Fruit fly (Drosophila melanogaster) whole organism, adult: Measurements from ENCODE around the gene Tep4.

Source experiments
- CG11617 ChIP-seq: fragments of 200-800 bp; sonication (Bioruptor generic); optimal IDR thresholded peaks from 2 replicates; lab custom pipeline; 2017; ENCODE audit warnings: mild to moderate bottlenecking, missing biosample characterization, missing genetic modification reagents, missing genetic modification characterization
- CG12768 ChIP-seq: fragments of 200-800 bp; sonication (Bioruptor generic); optimal IDR thresholded peaks from 2 replicates; lab custom pipeline; 2017; ENCODE audit warnings: missing biosample characterization, missing genetic modification characterization, mild to moderate bottlenecking, moderate library complexity, missing genetic modification reagents
- CG14711 ChIP-seq: fragments of 200-800 bp; sonication (Bioruptor generic); optimal IDR thresholded peaks from 2 replicates; lab custom pipeline; 2018; ENCODE audit warnings: missing biosample characterization, mild to moderate bottlenecking, missing genetic modification characterization, moderate library complexity
- CG1620 ChIP-seq: fragments of 200-800 bp; sonication (Bioruptor generic); optimal IDR thresholded peaks from 2 replicates; lab custom pipeline; 2016; ENCODE audit warnings: missing biosample characterization, missing genetic modification characterization
- CG33017 ChIP-seq: fragments of 200-800 bp; sonication (Bioruptor generic); optimal IDR thresholded peaks from 2 replicates; lab custom pipeline; 2018; ENCODE audit warnings: missing biosample characterization, mild to moderate bottlenecking, missing genetic modification characterization, moderate library complexity
- CG5204 ChIP-seq: fragments of 200-800 bp; sonication (Bioruptor generic); optimal IDR thresholded peaks from 2 replicates; lab custom pipeline; 2016; ENCODE audit warnings: missing biosample characterization, missing genetic modification characterization
- CG7045 ChIP-seq: fragments of 200-800 bp; sonication (Bioruptor generic); optimal IDR thresholded peaks from 2 replicates; lab custom pipeline; 2017; ENCODE audit warnings: missing biosample characterization, mild to moderate bottlenecking, missing genetic modification characterization
- CG7101 ChIP-seq: fragments of 200-800 bp; sonication (Bioruptor generic); optimal IDR thresholded peaks from 2 replicates; lab custom pipeline; 2018; ENCODE audit warnings: missing biosample characterization, mild to moderate bottlenecking, missing genetic modification characterization, moderate library complexity
- Clk ChIP-seq: fragments of 200-800 bp; sonication (Bioruptor generic); optimal IDR thresholded peaks from 2 replicates; lab custom pipeline; 2017; ENCODE audit warnings: missing biosample characterization, missing genetic modification characterization
- Crg-1 ChIP-seq: fragments of 200-800 bp; sonication (Bioruptor generic); optimal IDR thresholded peaks from 2 replicates; lab custom pipeline; 2016; ENCODE audit warnings: missing biosample characterization, missing genetic modification characterization
- Hr96 ChIP-seq: fragments of 200-800 bp; sonication (Bioruptor generic); optimal IDR thresholded peaks from 2 replicates; lab custom pipeline; 2016; ENCODE audit warnings: missing biosample characterization, missing genetic modification characterization
- Mnt ChIP-seq: fragments of 200-800 bp; sonication (Bioruptor generic); optimal IDR thresholded peaks from 2 replicates; lab custom pipeline; 2016; ENCODE audit warnings: missing biosample characterization, mild to moderate bottlenecking, missing genetic modification characterization
- bab1 ChIP-seq: fragments of 200-800 bp; sonication (Bioruptor generic); optimal IDR thresholded peaks from 3 replicates; lab custom pipeline; 2019; ENCODE audit warnings: missing biosample characterization, mild to moderate bottlenecking, missing genetic modification characterization, moderate library complexity
- cic ChIP-seq: fragments of 200-800 bp; sonication (Bioruptor generic); optimal IDR thresholded peaks from 2 replicates; lab custom pipeline; 2017; ENCODE audit warnings: missing biosample characterization, mild to moderate bottlenecking, missing genetic modification characterization, moderate library complexity
- cnc ChIP-seq, 2 experiments: fragments of >200 bp; optimal IDR thresholded peaks; 2 replicates each; lab custom pipeline; 2017
- kay ChIP-seq: fragments of 200-800 bp; sonication (Bioruptor generic); peaks from one replicate; lab custom pipeline; 2016; ENCODE audit warnings: missing biosample characterization, missing genetic modification characterization, borderline replicate concordance
- ovo ChIP-seq: fragments of 200-800 bp; sonication (Bioruptor generic); optimal IDR thresholded peaks from 2 replicates; lab custom pipeline; 2016; ENCODE audit warnings: missing biosample characterization, missing genetic modification characterization
- pad ChIP-seq: fragments of 200-800 bp; sonication (Bioruptor generic); optimal IDR thresholded peaks from 3 replicates; lab custom pipeline; 2017; ENCODE audit warnings: missing biosample characterization, missing genetic modification characterization, mild to moderate bottlenecking, moderate library complexity, missing genetic modification reagents
- tj ChIP-seq: fragments of 200-800 bp; sonication (Bioruptor generic); optimal IDR thresholded peaks from 3 replicates; lab custom pipeline; 2017; ENCODE audit warnings: missing biosample characterization, mild to moderate bottlenecking, missing genetic modification characterization, moderate library complexity
- toe ChIP-seq: fragments of 200-800 bp; sonication (Bioruptor generic); optimal IDR thresholded peaks from 2 replicates; lab custom pipeline; 2016; ENCODE audit warnings: missing biosample characterization, missing genetic modification characterization

The Tep4 gene

DNA sequence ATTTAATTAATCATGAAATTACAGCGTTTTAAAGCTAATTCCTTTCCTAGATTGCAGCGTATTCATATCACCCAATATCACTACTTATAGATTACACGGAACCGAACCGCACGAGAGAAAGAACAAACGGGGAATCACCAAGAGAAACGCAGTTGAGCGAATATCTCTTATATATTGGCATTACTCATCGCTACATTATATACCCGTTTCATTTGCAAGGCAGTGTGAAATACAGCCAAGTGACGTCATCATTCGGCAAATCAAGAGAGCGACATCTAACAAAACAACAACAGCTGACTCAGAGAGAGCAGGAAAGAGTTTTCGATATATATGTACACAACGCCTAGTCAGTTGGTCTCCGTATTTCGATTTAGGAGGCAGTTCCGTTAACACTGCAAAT is at the start of gene Tep4:
Gene Tep4, plus strand, starts transcription at position 350 of the 400 bp plus-strand sequence.
- TF ChIP-seq CG5204 (GFP tag; lab: Kevin White, UChicago) (no peak), cic (GFP tag; lab: Kevin White, UChicago) (peak; percentile 48), ovo (GFP tag; lab: Kevin White, UChicago) (peak; percentile 15), tj (GFP tag; lab: Kevin White, UChicago) (no peak), kay (GFP tag; lab: Kevin White, UChicago) (peak; percentile 98)

DNA sequence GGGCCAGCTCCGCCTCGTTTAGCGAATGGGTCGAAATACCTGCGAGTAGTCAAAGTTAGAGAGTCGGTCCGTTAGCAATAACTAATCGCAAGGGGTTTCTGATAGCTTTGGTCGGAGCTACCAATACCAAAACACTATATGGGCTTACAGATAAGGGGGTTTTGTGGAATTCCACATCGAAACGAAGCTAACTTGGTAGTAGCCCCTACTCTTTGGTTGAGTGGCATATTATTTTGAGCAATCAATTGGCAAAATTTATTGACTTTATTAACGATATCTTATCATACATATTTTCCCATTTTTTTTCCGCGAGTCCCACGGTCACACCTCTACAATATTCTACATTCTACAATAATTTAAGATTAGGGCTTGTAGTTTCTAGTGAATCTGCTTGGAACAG is 42.0 kb upstream of the Tep4 start:
- TF ChIP-seq ovo (GFP tag; lab: Kevin White, UChicago) = no peak

- TF ChIP-seq kay (GFP tag; lab: Kevin White, UChicago) = no peak
- peak; percentile 53 for TF ChIP-seq CG7101 (tag; lab: Kevin White, UChicago)
- TF ChIP-seq cnc (optimal IDR thresholded peaks at IDR 0.05; lab: Kevin White, UChicago) = no peak
- TF ChIP-seq CG11617 (GFP tag; lab: Kevin White, UChicago) = peak; percentile 10
- TF ChIP-seq CG7045 (GFP tag; lab: Kevin White, UChicago) = peak; percentile 6
- peak; percentile 13 for TF ChIP-seq CG14711 (tag; lab: Kevin White, UChicago)
- TF ChIP-seq bab1 (GFP tag; lab: Kevin White, UChicago) = peak; percentile 44
- peak; percentile 74 for TF ChIP-seq Crg-1 (GFP tag; lab: Kevin White, UChicago)
- no peak for TF ChIP-seq CG12768 (GFP tag; lab: Kevin White, UChicago)
- peak; percentile 52 for TF ChIP-seq tj (GFP tag; lab: Kevin White, UChicago)
- peak; percentile 29 for TF ChIP-seq CG5204 (GFP tag; lab: Kevin White, UChicago)
- TF ChIP-seq CG1620 (GFP tag; lab: Kevin White, UChicago) = peak; percentile 75
- no peak for TF ChIP-seq Clk (GFP tag; lab: Kevin White, UChicago)
- TF ChIP-seq cic (GFP tag; lab: Kevin White, UChicago) = peak; percentile 37
- peak; percentile 70 for TF ChIP-seq pad (GFP tag; lab: Kevin White, UChicago)
- TF ChIP-seq Hr96 (GFP tag; lab: Kevin White, UChicago) = peak; percentile 61
- TF ChIP-seq ovo (GFP tag; lab: Kevin White, UChicago) = peak; percentile 45
- peak; percentile 42 for TF ChIP-seq toe (GFP tag; lab: Kevin White, UChicago)
- peak; percentile 3 for TF ChIP-seq CG33017 (tag; lab: Kevin White, UChicago)
- TF ChIP-seq Mnt (GFP tag; lab: Kevin White, UChicago) = peak; percentile 60
Measured at dm6 chr2L:19508361-19508918, 39.9 kb upstream of the Tep4 start, which contains the start of gene cyst. Gene cyst, minus strand, starts transcription at chr2L:19508764.

DNA sequence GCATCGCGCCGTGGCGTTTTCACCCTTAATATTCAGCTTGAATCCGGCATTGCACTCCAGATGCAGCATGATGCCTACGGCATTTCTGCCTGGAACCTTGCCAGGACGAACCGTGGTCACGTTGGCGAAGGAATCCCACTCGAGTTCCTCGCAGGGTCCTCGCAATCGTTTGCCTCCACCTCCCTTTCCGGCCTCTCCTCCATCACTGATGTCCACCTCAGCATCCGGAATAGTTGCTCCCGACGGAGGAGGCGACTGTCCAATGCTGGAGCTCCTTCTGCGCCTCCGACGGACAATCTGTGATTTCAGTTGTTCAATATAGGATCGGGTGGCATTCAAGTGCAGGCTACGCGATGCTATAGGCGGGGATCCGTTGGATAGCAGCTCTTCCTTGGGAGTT is 36.1 kb upstream of the Tep4 start:
- TF ChIP-seq CG1620 (GFP tag; lab: Kevin White, UChicago) (no peak), ovo (GFP tag; lab: Kevin White, UChicago) (no peak), Hr96 (GFP tag; lab: Kevin White, UChicago) (no peak), Mnt (GFP tag; lab: Kevin White, UChicago) (no peak), Clk (GFP tag; lab: Kevin White, UChicago) (no peak), CG11617 (GFP tag; lab: Kevin White, UChicago) (no peak), CG7101 (tag; lab: Kevin White, UChicago) (no peak)

dm6 chr2L:19516062-19516461 is 32.2 kb upstream of the Tep4 start:
- TF ChIP-seq CG11617 (GFP tag; lab: Kevin White, UChicago) (no peak), CG7045 (GFP tag; lab: Kevin White, UChicago) (no peak), Mnt (GFP tag; lab: Kevin White, UChicago) (no peak), CG14711 (tag; lab: Kevin White, UChicago) (no peak), pad (GFP tag; lab: Kevin White, UChicago) (no peak), ovo (GFP tag; lab: Kevin White, UChicago) (no peak), CG7101 (tag; lab: Kevin White, UChicago) (no peak), Hr96 (GFP tag; lab: Kevin White, UChicago) (no peak)

- TF ChIP-seq CG11617 (GFP tag; lab: Kevin White, UChicago) (no peak), CG7045 (GFP tag; lab: Kevin White, UChicago) (peak; percentile 25), toe (GFP tag; lab: Kevin White, UChicago) (no peak), CG14711 (tag; lab: Kevin White, UChicago) (peak; percentile 8), CG5204 (GFP tag; lab: Kevin White, UChicago) (peak; percentile 25)
Measured at dm6 chr2L:19517154-19517814, 31.0 kb upstream of the Tep4 start, which contains the start of gene Hasp. Gene Hasp, minus strand, starts transcription at chr2L:19517204.
